Worm (Caenorhabditis elegans): ENCODE data around the gene frpr-15.
A peak's percentile ranks its signal among the peaks of the same experiment; 100 is the strongest.

The frpr-15 gene

ce11 chrV:12667397-12667796, 12.5 kb upstream of the frpr-15 start:
- TF ChIP-seq hsf-1 (GFP tag; IDR thresholded peaks at IDR 0.05): no peak
- TF ChIP-seq die-1 (tag; optimal IDR thresholded peaks at IDR 0.05): no peak
- TF ChIP-seq bed-2 (GFP tag; IDR thresholded peaks at IDR 0.05): no peak
- TF ChIP-seq ets-4 (GFP tag; optimal IDR thresholded peaks at IDR 0.05): no peak
- TF ChIP-seq madf-8 (GFP tag; conservative IDR thresholded peaks at IDR 0.05): no peak
- no peak for TF ChIP-seq hlh-26 (GFP tag; conservative IDR thresholded peaks at IDR 0.05)
- TF ChIP-seq dpff-1 (tag; optimal IDR thresholded peaks at IDR 0.05): no peak
- no peak for TF ChIP-seq egl-44 (GFP tag; IDR thresholded peaks at IDR 0.05)
- no peak for TF ChIP-seq sea-2 (GFP tag; IDR thresholded peaks at IDR 0.05)
- no peak for TF ChIP-seq ceh-27 (GFP tag; optimal IDR thresholded peaks at IDR 0.05)
- TF ChIP-seq nfya-2 (GFP tag; IDR thresholded peaks at IDR 0.05): no peak

DNA sequence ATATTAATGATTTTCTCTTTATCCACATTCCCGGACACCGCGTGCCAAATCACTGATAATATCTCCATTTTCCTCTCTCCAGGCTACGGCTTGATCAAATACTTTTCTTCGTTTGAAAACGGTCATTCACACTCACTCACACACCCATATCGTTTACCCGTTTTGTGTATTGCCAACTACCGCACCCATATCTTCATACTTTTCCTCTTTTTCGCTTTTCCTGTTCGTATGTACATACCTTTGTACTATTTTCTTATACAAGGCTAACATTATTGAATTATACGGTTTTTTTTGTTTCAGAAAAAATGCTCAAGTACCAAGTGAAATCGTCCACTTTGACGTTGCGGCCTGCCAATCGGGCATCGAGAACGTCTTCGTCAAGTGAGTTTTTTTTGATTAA, 12.0 kb upstream of the frpr-15 start, which contains the start of gene W05B10.4:
Gene W05B10.4, plus strand, starts transcription at position 301 of the 400 bp plus-strand sequence.
- no peak for TF ChIP-seq F49E8.2 (tag; optimal IDR thresholded peaks at IDR 0.05; ENCODE audit: insufficient read depth)
- TF ChIP-seq egrh-3 (GFP tag; IDR thresholded peaks at IDR 0.05): no peak
- no peak for TF ChIP-seq zim-3 (tag; optimal IDR thresholded peaks at IDR 0.05)
- no peak for TF ChIP-seq mcd-1 (GFP tag; IDR thresholded peaks at IDR 0.05)
- no peak for TF ChIP-seq ceh-79 (tag; optimal IDR thresholded peaks at IDR 0.05)
- TF ChIP-seq let-607 (tag; optimal IDR thresholded peaks at IDR 0.05): no peak
- TF ChIP-seq ceh-100 (GFP tag; IDR thresholded peaks at IDR 0.05): no peak
- peak; percentile 10 for TF ChIP-seq ceh-27 (GFP tag; optimal IDR thresholded peaks at IDR 0.05)

DNA sequence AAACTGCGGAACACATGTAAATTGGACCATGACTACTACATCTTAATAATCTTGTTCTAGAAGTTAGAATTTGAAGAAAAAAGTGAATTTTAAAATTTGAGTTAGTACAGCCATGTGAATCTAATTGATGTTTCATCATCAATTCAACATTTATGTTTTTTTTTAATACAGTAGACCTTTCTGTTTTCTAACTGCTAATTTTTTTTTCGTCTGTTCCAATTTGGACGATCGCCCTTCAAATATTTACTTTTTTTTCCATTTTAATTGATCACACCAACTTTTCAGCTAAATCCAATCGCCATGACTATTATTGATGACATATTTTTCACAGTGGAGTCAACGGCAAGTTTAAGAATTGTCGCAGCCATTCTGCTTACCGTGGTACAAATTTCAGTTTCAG, 9.3 kb upstream of the frpr-15 start, which contains the start of gene srx-116:
Gene srx-116, plus strand, starts transcription at position 301 of the 400 bp plus-strand sequence.
- TF ChIP-seq ceh-58 (GFP tag; IDR thresholded peaks at IDR 0.05) (no peak), ztf-18 (tag; optimal IDR thresholded peaks at IDR 0.05) (no peak), Y53F4B.3 (GFP tag; IDR thresholded peaks at IDR 0.05) (no peak), nhr-90 (tag; optimal IDR thresholded peaks at IDR 0.05) (no peak), cebp-1 (GFP tag; IDR thresholded peaks at IDR 0.05) (no peak), cebp-1 (tag; optimal IDR thresholded peaks at IDR 0.05) (no peak), nhr-27 (tag; optimal IDR thresholded peaks at IDR 0.05) (no peak), snpc-1.3 (tag; optimal IDR thresholded peaks at IDR 0.05; ENCODE audit: insufficient read depth) (no peak), hmg-1.2 (GFP tag; IDR thresholded peaks at IDR 0.05) (no peak), madf-3 (GFP tag; IDR thresholded peaks at IDR 0.05) (no peak), F55B11.4 (tag; optimal IDR thresholded peaks at IDR 0.05; ENCODE audit: borderline replicate concordance, insufficient read depth) (no peak), lsy-27 (tag; optimal IDR thresholded peaks at IDR 0.05; ENCODE audit: borderline replicate concordance, insufficient read depth) (no peak)

- TF ChIP-seq B0336.3 (GFP tag; IDR thresholded peaks at IDR 0.05) (no peak), F57C9.4 (tag; optimal IDR thresholded peaks at IDR 0.05) (no peak), efl-1 (GFP tag; optimal IDR thresholded peaks at IDR 0.05) (no peak), mel-28 (tag; optimal IDR thresholded peaks at IDR 0.05; ENCODE audit: borderline replicate concordance) (no peak), ztf-25 (GFP tag; IDR thresholded peaks at IDR 0.05) (no peak), Y67H2A.10 (GFP tag; conservative IDR thresholded peaks at IDR 0.05) (no peak), die-1 (tag; optimal IDR thresholded peaks at IDR 0.05) (no peak), lir-1 (GFP tag; conservative IDR thresholded peaks at IDR 0.05) (no peak)
Observed at ce11 chrV:12673745-12674144, 6.2 kb upstream of the frpr-15 start.
